Fruit fly (Drosophila melanogaster): ENCODE data around the gene jet.

jet gene

dm6 chr2L:4916738-4917137 is 32.8 kb downstream of the jet start:
- no peak for TF ChIP-seq CTCF (optimal IDR thresholded peaks at IDR 0.05)
- TF ChIP-seq CG8478 (optimal IDR thresholded peaks at IDR 0.05) = no peak

DNA sequence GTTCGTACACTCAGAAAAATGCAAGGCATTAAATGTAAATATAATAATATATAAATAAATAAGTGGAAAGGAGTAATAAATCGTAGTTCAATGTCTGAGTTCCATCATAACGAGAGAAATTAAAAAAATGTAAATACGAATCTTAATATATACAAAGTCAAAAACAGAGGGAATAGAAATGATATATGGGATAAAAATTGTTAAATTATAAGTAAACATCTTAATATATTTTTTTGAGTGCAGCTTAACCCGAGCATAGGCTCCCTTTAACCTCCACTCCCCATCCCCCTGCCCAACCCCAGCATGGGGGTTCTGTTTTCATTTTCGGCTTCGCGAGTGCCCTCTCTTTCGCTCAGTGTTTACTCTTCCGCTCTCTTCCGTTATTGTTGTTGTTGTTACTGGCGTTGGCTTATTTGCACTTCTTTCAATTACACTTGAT is 33.9 kb downstream of the jet start:
- no peak for TF ChIP-seq CG8478 (optimal IDR thresholded peaks at IDR 0.05)
- no peak for TF ChIP-seq CTCF (optimal IDR thresholded peaks at IDR 0.05)

DNA sequence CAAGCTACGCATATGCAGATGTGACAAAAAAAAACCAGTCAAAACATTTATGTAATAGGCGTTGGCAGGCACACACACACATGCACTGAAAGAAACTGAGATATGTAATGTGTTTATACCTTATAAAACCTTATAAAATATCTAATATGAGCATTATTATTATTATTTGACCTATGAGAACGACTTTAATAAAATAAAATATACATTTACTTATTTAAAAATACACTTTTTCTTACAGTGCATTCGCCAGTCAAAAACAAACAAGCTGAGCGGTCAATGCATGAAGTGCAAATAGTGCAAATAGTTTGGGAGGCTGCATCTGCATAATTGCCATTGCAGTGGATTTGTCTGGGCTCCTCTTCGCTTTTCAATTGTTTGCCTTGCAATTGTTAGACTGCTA is 41.6 kb downstream of the jet start:
- TF ChIP-seq CG8478 (optimal IDR thresholded peaks at IDR 0.05) = no peak
- no peak for TF ChIP-seq CTCF (optimal IDR thresholded peaks at IDR 0.05)

dm6 chr2L:4906546-4907250 is 42.9 kb downstream of the jet start, which contains the start of gene snsl:
TSS of gene snsl (minus strand) at chr2L:4906762.
- TF ChIP-seq CTCF (optimal IDR thresholded peaks at IDR 0.05) = no peak
- no peak for TF ChIP-seq CG8478 (optimal IDR thresholded peaks at IDR 0.05)

DNA sequence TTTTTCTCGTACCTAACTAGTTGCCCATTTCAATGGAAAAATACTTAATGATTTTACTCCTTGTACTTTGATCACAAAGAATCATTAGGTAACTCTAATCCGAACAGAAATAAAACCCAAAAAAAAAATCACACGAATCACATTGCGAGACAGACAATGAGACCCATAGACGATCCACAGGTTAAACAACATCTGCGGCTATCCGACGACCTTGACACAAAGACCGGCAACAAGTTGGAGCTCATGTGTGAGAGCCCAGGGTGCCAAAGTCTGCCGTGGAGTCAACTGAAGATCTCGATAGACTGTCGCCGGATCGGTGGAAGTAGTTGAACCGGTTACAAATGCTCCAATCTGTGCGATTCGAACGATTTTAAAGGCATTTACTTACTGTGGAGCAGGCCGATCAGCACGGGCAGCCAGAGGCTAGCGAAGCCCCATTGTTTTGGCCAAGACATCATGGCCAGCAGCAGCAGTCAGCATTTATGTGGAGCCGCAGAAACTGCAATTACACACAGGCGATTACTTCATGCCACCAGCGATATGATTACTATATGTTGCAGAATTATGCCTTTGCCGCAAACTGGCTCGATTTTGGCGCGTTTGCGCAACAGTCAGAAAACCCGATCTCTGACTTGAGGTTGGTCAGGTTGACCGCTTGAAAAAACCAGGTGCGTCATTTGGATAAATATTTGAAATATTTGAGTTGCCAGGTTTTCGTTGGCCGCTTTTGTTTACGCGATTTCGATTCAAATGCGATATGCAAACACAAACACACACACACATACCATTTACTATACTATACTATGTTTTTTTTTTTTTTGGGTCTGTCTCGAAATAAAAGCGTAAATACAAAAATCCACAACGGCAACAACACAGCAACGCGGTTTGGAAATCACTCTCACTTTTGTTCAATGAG is 44.0 kb downstream of the jet start:
- no peak for TF ChIP-seq CG8478 (optimal IDR thresholded peaks at IDR 0.05)
- TF ChIP-seq CTCF (optimal IDR thresholded peaks at IDR 0.05) = no peak

DNA sequence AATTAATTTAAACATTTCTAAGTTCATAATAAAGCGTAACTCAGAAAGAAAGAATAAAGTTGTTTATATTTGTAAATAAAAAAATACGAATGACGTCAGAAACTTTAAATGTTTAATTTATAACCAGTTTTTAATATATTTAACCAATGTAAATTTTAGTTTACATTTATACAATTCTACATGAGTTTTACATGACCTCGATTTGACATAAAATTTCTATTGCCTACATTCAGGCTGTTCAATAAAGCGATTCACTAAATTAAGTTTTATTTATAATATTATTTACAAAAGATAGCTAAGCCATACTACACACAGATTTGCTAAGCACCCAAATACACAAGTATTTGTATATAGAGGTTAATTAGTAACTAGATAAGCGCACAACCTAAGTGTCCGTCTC is 45.7 kb downstream of the jet start:
- no peak for TF ChIP-seq CG8478 (optimal IDR thresholded peaks at IDR 0.05)
- TF ChIP-seq CTCF (optimal IDR thresholded peaks at IDR 0.05) = no peak

DNA sequence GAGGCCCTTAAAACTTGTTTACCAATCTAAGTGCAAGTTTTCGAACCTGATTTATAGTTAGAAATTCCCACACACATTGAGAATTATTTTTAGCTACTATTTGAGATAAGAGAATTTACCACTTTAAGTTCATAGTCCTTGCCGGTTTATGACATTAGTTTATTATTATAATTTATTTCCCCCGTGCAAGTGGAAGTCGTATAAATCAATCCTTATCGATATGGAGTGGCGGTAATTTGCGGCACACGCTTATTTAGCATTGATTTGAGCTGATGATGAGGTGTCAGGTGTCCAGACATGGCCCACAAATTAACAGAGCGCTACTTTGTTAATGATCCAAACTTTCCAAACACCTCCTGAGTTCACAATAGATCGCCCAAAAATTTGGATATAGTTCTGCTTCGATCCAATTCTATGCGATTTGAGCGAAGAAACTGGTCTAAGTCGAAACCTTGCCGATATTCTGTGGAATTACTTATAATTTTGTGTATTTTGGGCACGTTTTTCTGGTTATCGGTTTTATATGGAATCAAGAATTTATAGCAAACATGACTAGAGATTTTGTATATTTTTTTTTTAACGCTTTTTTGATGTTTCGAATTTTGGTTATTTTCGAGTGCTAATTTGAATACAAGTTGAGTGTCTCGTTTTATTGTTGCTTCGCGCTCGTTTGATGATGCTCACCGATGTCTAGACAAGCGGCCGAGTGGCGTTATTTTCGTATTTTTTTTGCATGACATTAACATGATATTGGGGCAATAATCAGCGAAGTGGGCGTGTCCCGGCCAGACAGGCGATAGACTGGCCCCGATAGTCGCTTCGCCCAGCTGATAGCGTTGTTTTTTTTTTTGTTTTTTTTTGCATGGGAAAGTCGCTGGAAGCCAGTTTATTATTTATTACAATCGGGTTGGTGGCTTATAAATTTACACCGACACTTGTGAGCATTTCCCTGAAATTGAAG is 49.7 kb downstream of the jet start:
- no peak for TF ChIP-seq CG8478 (optimal IDR thresholded peaks at IDR 0.05)
- no peak for TF ChIP-seq CTCF (optimal IDR thresholded peaks at IDR 0.05)
